Fruit fly (Drosophila melanogaster) whole organism: Measurements from ENCODE around the gene CG3552.

ENCODE experiments used
- CG8478 ChIP-seq: fragments of >200 bp; optimal IDR thresholded peaks from 2 replicates; lab custom pipeline; 2018; ENCODE audit warnings: inconsistent platforms
- Dll ChIP-seq: fragments of >200 bp; optimal IDR thresholded peaks from 2 replicates; lab custom pipeline; 2017
- EcR ChIP-seq, 2 experiments: fragments of >200 bp; optimal IDR thresholded peaks; 2 replicates each; lab custom pipeline; 2017; ENCODE audit warnings: missing biosample characterization in 2 of 2, missing genetic modification characterization in 2 of 2, missing genetic modification reagents in 2 of 2
- pan ChIP-seq: fragments of >200 bp; optimal IDR thresholded peaks from 2 replicates; lab custom pipeline; 2017
- psq ChIP-seq: fragments of >200 bp; optimal IDR thresholded peaks from 2 replicates; lab custom pipeline; 2017
- usp ChIP-seq: fragments of >200 bp; optimal IDR thresholded peaks from 2 replicates; lab custom pipeline; 2017; ENCODE audit warnings: missing biosample characterization, missing genetic modification characterization, mixed read lengths

- no peak for TF ChIP-seq pan (lab: Kevin White, UChicago)
- TF ChIP-seq usp (GFP tag; lab: Kevin White, UChicago) = no peak
- TF ChIP-seq CG8478 (lab: Kevin White, UChicago) = no peak
- TF ChIP-seq EcR (GFP tag; optimal IDR thresholded peaks at IDR 0.05; lab: Kevin White, UChicago) = no peak
- TF ChIP-seq psq (lab: Kevin White, UChicago) = no peak
- no peak for TF ChIP-seq Dll (lab: Kevin White, UChicago)
Observed at dm6 chr3L:9419328-9419727, 36.8 kb upstream of the CG3552 start.
